Worm (Caenorhabditis elegans) whole organism, young adult: Measurements from ENCODE around the gene R05G9.3.

Experiments
- ama-1 ChIP-seq, 3 experiments: fragments of 150-350 bp in 1 of 3; sonication (generic microtip) in 2 of 3; optimal IDR thresholded peaks; 2 replicates each; lab custom pipeline; 2014 to 2018; ENCODE audit warnings: missing biosample characterization in 2 of 3, missing genetic modification characterization in 2 of 3, missing genetic modification reagents in 2 of 3
- cebp-2 ChIP-seq: fragments of 200-800 bp; sonication (Bioruptor generic); IDR thresholded peaks from 2 replicates; pipeline ENCODE4 v1.3.6; 2022; ENCODE audit warnings: missing genetic modification characterization, missing compliant biosample characterization
- hmg-1.2 ChIP-seq: fragments of 200-800 bp; sonication (Bioruptor generic); IDR thresholded peaks from 2 replicates; pipeline ENCODE4 v1.3.6; 2022; ENCODE audit warnings: missing genetic modification reagents, missing genetic modification characterization, missing compliant biosample characterization
- lin-40 ChIP-seq: sonication (generic microtip); optimal IDR thresholded peaks from 2 replicates; lab custom pipeline; 2016; ENCODE audit warnings: missing genetic modification characterization, mild to moderate bottlenecking, missing compliant biosample characterization, missing genotype, missing genetic modification reagents
- nfya-1 ChIP-seq: sonication (generic microtip); optimal IDR thresholded peaks from 2 replicates; lab custom pipeline; 2017; ENCODE audit warnings: antibody characterized with exemption, missing compliant biosample characterization, missing genetic modification characterization, borderline replicate concordance; ENCODE audit not compliant: insufficient read depth
- sdz-38 ChIP-seq: sonication (generic microtip); optimal IDR thresholded peaks from 2 replicates; lab custom pipeline; 2016; ENCODE audit warnings: missing genotype, missing genetic modification characterization, missing compliant biosample characterization
- snpc-4 ChIP-seq, 5 experiments: fragments of 150-350 bp in 1 of 5; sonication (generic microtip) in 4 of 5; optimal IDR thresholded peaks; 2 replicates each; lab custom pipeline; 2014 to 2018; ENCODE audit warnings: missing genetic modification characterization in 5 of 5, missing biosample characterization in 3 of 5, antibody characterized with exemption in 2 of 5, mild to moderate bottlenecking in 2 of 5, missing compliant biosample characterization in 2 of 5, missing genotype in 2 of 5, moderate library complexity in 2 of 5, missing genetic modification reagents in 1 of 5
- tbx-9 ChIP-seq: sonication (generic microtip); optimal IDR thresholded peaks from 2 replicates; lab custom pipeline; 2016; ENCODE audit warnings: borderline replicate concordance, missing genetic modification characterization, inconsistent platforms, missing compliant biosample characterization
- unc-62 ChIP-seq: fragments of 150-350 bp; optimal IDR thresholded peaks from 2 replicates; lab custom pipeline; 2014; ENCODE audit warnings: missing biosample characterization, missing genetic modification reagents, missing genetic modification characterization
- xnd-1 ChIP-seq: sonication (generic microtip); optimal IDR thresholded peaks from 2 replicates; lab custom pipeline; 2016; ENCODE audit warnings: missing genotype, missing genetic modification reagents, missing genetic modification characterization, missing compliant biosample characterization
- ztf-22 ChIP-seq: fragments of 200-800 bp; sonication (Bioruptor generic); optimal IDR thresholded peaks from 2 replicates; lab custom pipeline; 2018; ENCODE audit warnings: mild to moderate bottlenecking, missing genetic modification characterization, moderate library complexity, missing compliant biosample characterization

- TF ChIP-seq cebp-2 (GFP tag; lab: Robert Waterston, UW) (no peak), ama-1 (optimal IDR thresholded peaks at IDR 0.05; lab: Kevin White, UChicago) (no peak), ama-1 (GFP tag; optimal IDR thresholded peaks at IDR 0.05; lab: Kevin White, UChicago) (no peak), nfya-1 (tag; lab: Kevin White, UChicago) (no peak), xnd-1 (no peak), lin-40 (tag; lab: Kevin White, UChicago) (no peak), hmg-1.2 (GFP tag; lab: Robert Waterston, UW) (no peak), snpc-4 (GFP tag; optimal IDR thresholded peaks at IDR 0.05; lab: Kevin White, UChicago) (no peak), snpc-4 (tag; optimal IDR thresholded peaks at IDR 0.05; lab: Kevin White, UChicago) (no peak), sdz-38 (no peak), unc-62 (GFP tag; lab: Kevin White, UChicago) (no peak), tbx-9 (tag; lab: Kevin White, UChicago) (no peak), ztf-22 (GFP tag; lab: Kevin White, UChicago) (no peak)
These were observed 30.2 kb upstream of the R05G9.3 start, which contains the start of gene abch-1 for ce11 chrII:6531527-6531926.
